Worm (Caenorhabditis elegans): ENCODE measurements around the gene ttll-4.

The ttll-4 gene

DNA sequence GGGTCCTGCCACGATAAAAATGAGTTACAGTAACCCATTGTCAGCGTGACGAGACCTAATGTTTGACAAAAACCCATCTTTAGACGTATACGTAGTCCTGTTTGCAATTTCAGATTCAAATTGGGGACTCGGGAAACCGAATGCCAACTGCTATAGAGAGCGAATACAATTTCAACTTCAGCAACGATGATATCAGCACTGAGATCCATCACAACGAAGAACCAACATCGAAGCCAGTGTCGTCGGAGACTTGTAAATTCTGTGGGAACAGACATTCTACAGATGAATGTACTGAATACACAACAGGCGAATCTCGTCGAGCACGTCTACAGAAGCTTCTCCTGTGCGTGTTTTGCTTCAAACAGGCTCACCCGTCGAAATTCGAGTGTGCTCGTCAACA, 38.4 kb upstream of the ttll-4 start:
- TF ChIP-seq K09A11.1 (tag; optimal IDR thresholded peaks at IDR 0.05; ENCODE audit: insufficient read depth) = no peak

DNA sequence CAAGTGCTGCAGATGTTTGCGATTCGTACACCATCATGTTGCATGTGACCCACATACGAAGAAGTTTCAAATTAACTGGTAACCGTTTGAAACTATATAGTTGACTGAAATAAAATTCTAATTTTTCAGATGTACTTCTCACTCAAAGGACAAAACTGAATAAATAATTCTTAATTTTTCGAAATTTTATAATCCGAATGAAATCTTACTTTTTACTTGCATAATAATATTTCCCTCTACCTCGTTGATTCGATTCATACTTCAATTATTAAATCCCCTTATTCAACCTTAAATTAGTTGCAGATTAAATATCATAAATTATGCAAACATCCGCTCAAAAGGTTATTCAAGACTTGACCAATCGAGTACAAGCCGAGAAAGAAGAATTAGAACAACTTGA, 38.0 kb upstream of the ttll-4 start, which contains the start of gene T16H12.2:
TSS of gene T16H12.2 (plus strand) at position 301 of the 400 bp plus-strand sequence.
- TF ChIP-seq ceh-14 (tag; optimal IDR thresholded peaks at IDR 0.05) = no peak
- TF ChIP-seq sox-4 (tag; optimal IDR thresholded peaks at IDR 0.05) = no peak
- no peak for TF ChIP-seq hlh-8 (tag; optimal IDR thresholded peaks at IDR 0.05)
- no peak for TF ChIP-seq odd-2 (tag; optimal IDR thresholded peaks at IDR 0.05)

DNA sequence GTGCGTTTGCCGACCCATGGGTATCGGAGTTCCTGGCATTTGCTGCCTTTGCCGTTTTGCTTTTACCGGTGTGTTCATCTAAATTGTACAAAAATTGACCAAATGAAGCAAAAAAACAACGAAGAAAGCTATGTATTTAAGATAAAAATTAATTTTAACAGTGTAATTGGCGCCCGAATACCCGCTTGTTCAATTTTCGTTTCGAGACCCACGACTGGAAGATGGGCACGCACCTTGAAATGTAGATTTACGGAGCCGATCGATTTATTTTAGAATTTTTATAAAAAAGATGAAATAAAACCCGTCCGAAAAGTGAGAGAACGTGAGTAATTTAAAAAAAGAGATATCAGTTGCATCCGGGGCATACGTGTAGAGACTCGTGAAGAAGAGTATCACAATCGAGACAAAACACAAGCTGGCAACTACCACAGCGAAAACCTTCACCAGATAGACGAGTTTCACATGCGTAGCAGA, 35.4 kb upstream of the ttll-4 start, which contains the start of gene hal-2:
TSS of gene hal-2 (minus strand) at position 424 of the 474 bp plus-strand sequence.
- no peak for TF ChIP-seq ceh-48 (tag; optimal IDR thresholded peaks at IDR 0.05)
- TF ChIP-seq F13H6.1 (tag; optimal IDR thresholded peaks at IDR 0.05) = no peak
- TF ChIP-seq che-1 (tag; optimal IDR thresholded peaks at IDR 0.05) = no peak
- TF ChIP-seq ztf-16 (tag; optimal IDR thresholded peaks at IDR 0.05) = no peak
- no peak for TF ChIP-seq pat-9 (tag; optimal IDR thresholded peaks at IDR 0.05)
- no peak for TF ChIP-seq elt-2 (tag; optimal IDR thresholded peaks at IDR 0.05)

DNA sequence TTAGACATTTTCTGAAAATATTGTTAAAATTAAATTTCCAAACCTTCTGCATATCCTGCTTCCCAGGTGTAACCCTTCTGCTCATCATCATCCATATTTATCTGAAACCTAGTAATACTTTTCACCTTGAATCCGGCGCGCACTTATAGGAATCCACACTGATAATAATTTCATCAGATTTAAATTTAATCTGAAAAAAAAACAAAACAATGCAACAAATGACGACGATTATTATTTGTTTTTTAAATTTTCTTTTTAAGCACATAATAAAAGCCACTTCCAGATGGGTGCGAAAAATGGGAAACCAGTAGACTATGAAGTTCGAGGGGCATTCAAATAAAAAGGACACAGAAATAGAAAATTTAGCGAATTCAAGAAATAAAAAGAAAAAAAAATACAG, 33.3 kb upstream of the ttll-4 start, which contains the start of gene gtf-2H2C:
TSS of gene gtf-2H2C (minus strand) at position 101 of the 400 bp plus-strand sequence.
- no peak for TF ChIP-seq npax-4 (tag; optimal IDR thresholded peaks at IDR 0.05)
- TF ChIP-seq madf-2 (tag; optimal IDR thresholded peaks at IDR 0.05) = no peak
- TF ChIP-seq unc-42 (tag; optimal IDR thresholded peaks at IDR 0.05) = no peak
- TF ChIP-seq ref-2 (tag; optimal IDR thresholded peaks at IDR 0.05) = no peak
- TF ChIP-seq ceh-18 (tag; optimal IDR thresholded peaks at IDR 0.05) = no peak
- TF ChIP-seq ceh-9 (tag; optimal IDR thresholded peaks at IDR 0.05) = no peak
- no peak for TF ChIP-seq ets-4 (tag; optimal IDR thresholded peaks at IDR 0.05)
- no peak for TF ChIP-seq unc-3 (GFP tag; conservative IDR thresholded peaks at IDR 0.05)
- no peak for TF ChIP-seq unc-3 (tag; optimal IDR thresholded peaks at IDR 0.05)
- no peak for TF ChIP-seq eyg-1 (tag; optimal IDR thresholded peaks at IDR 0.05)
- TF ChIP-seq odd-2 (tag; optimal IDR thresholded peaks at IDR 0.05) = no peak
- no peak for TF ChIP-seq fax-1 (tag; optimal IDR thresholded peaks at IDR 0.05)
- TF ChIP-seq zip-5 (tag; optimal IDR thresholded peaks at IDR 0.05) = no peak

DNA sequence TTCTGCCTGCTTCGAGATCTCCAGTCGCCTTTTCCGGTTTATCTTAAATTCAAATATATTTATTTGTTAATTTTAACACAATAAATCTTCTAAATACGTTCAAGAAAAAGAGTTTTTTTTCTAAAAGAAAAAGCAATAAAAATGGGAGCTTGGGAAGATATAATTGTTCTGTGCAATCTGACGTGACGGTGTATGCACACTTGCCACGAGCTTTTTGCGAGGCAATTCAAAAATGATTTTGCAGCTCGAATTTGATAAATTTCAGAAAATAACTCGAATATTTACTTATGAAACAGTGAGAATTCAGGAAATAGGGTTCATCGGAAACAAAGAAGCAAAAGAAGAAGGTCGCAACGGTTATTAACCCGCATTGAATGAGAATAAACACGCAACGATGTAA, 30.9 kb upstream of the ttll-4 start:
- TF ChIP-seq che-1 (tag; optimal IDR thresholded peaks at IDR 0.05) (no peak), elt-4 (tag; optimal IDR thresholded peaks at IDR 0.05) (no peak), pat-9 (tag; optimal IDR thresholded peaks at IDR 0.05) (no peak), ceh-18 (tag; optimal IDR thresholded peaks at IDR 0.05) (no peak), zip-5 (tag; optimal IDR thresholded peaks at IDR 0.05) (no peak), madf-2 (tag; optimal IDR thresholded peaks at IDR 0.05) (no peak), pha-4 (tag; optimal IDR thresholded peaks at IDR 0.05) (no peak), eyg-1 (tag; optimal IDR thresholded peaks at IDR 0.05) (no peak), ceh-9 (tag; optimal IDR thresholded peaks at IDR 0.05) (no peak), sox-2 (GFP tag; IDR thresholded peaks at IDR 0.05) (no peak), nhr-232 (tag; optimal IDR thresholded peaks at IDR 0.05) (no peak), pha-2 (tag; optimal IDR thresholded peaks at IDR 0.05) (no peak), ceh-22 (tag; optimal IDR thresholded peaks at IDR 0.05) (no peak), K09A11.1 (tag; optimal IDR thresholded peaks at IDR 0.05; ENCODE audit: insufficient read depth) (no peak)

DNA sequence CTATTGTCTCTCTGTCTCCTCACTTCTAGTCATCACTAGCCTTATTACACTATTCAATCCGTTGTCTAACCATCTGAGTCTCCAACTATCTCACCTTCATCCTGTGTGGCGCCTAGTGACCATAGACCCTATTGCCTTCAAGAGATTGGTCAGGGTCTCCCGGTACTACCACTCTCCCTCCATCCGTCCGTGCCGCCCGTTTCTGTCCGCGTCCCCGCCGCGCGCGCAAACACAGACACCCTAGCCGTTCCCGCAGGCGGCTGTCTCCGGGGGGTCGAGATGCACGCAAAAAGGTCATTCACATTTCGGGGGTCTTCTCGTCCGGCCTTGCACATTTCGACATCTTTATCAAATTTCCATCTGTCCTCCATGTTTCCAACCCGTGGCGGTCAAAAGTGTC, 29.4 kb upstream of the ttll-4 start:
- TF ChIP-seq tbx-7 (tag; optimal IDR thresholded peaks at IDR 0.05) (no peak), ref-2 (tag; optimal IDR thresholded peaks at IDR 0.05) (peak; percentile 73), ceh-22 (tag; optimal IDR thresholded peaks at IDR 0.05) (peak; percentile 41), hlh-13 (GFP tag; optimal IDR thresholded peaks at IDR 0.05) (no peak), ceh-14 (tag; optimal IDR thresholded peaks at IDR 0.05) (no peak), sox-2 (GFP tag; IDR thresholded peaks at IDR 0.05) (no peak), sox-4 (tag; optimal IDR thresholded peaks at IDR 0.05) (peak; percentile 11), npax-4 (tag; optimal IDR thresholded peaks at IDR 0.05) (no peak), ceh-19 (GFP tag; optimal IDR thresholded peaks at IDR 0.05) (no peak), F13H6.1 (tag; optimal IDR thresholded peaks at IDR 0.05) (peak; percentile 57), sdc-2 (tag; optimal IDR thresholded peaks at IDR 0.05) (peak; percentile 40), lim-6 (tag; optimal IDR thresholded peaks at IDR 0.05) (no peak), zip-5 (tag; optimal IDR thresholded peaks at IDR 0.05) (no peak), ahr-1 (tag; optimal IDR thresholded peaks at IDR 0.05) (no peak), ceh-34 (tag; optimal IDR thresholded peaks at IDR 0.05) (peak; percentile 57), pag-3 (tag; optimal IDR thresholded peaks at IDR 0.05; ENCODE audit: borderline replicate concordance) (no peak), unc-42 (tag; optimal IDR thresholded peaks at IDR 0.05) (no peak), ztf-16 (tag; optimal IDR thresholded peaks at IDR 0.05) (no peak), ceh-48 (tag; optimal IDR thresholded peaks at IDR 0.05) (peak; percentile 15), C38D4.7 (GFP tag; optimal IDR thresholded peaks at IDR 0.05) (no peak), fkh-10 (GFP tag; optimal IDR thresholded peaks at IDR 0.05) (no peak), odd-2 (tag; optimal IDR thresholded peaks at IDR 0.05) (no peak), fkh-6 (tag; optimal IDR thresholded peaks at IDR 0.05) (peak; percentile 17), fax-1 (tag; optimal IDR thresholded peaks at IDR 0.05) (no peak), K09A11.1 (tag; optimal IDR thresholded peaks at IDR 0.05; ENCODE audit: insufficient read depth) (no peak), nhr-232 (tag; optimal IDR thresholded peaks at IDR 0.05) (peak; percentile 15), ceh-18 (tag; optimal IDR thresholded peaks at IDR 0.05) (no peak)
